Worm (Caenorhabditis elegans) whole organism, late embryonic: ENCODE results near the gene C54F6.5.

ENCODE experiments used
- C38D4.7 ChIP-seq: fragments of 200-800 bp; sonication (Bioruptor generic); optimal IDR thresholded peaks from 2 replicates; lab custom pipeline; 2018; ENCODE audit warnings: mild to moderate bottlenecking, missing genetic modification characterization, moderate library complexity, missing compliant biosample characterization
- K09A11.1 ChIP-seq: sonication (generic microtip); optimal IDR thresholded peaks from 2 replicates; lab custom pipeline; 2017; ENCODE audit warnings: antibody characterized with exemption, mild to moderate bottlenecking, missing genetic modification characterization, missing compliant biosample characterization; ENCODE audit not compliant: insufficient read depth
- ama-1 ChIP-seq: fragments of 150-350 bp; optimal IDR thresholded peaks from 2 replicates; lab custom pipeline; 2014
- ceh-14 ChIP-seq: sonication (generic microtip); optimal IDR thresholded peaks from 2 replicates; lab custom pipeline; 2016; ENCODE audit warnings: missing genotype, missing genetic modification characterization, missing compliant biosample characterization
- ceh-19 ChIP-seq: fragments of 200-800 bp; sonication (Bioruptor generic); optimal IDR thresholded peaks from 2 replicates; lab custom pipeline; 2018; ENCODE audit warnings: mild to moderate bottlenecking, missing genetic modification characterization, missing compliant biosample characterization
- ceh-22 ChIP-seq: sonication (generic microtip); optimal IDR thresholded peaks from 2 replicates; lab custom pipeline; 2017; ENCODE audit warnings: missing biosample characterization, missing genetic modification characterization
- ceh-31 ChIP-seq: sonication (generic microtip); optimal IDR thresholded peaks from 2 replicates; lab custom pipeline; 2016; ENCODE audit warnings: missing genetic modification characterization, missing compliant biosample characterization
- ceh-34 ChIP-seq: sonication (generic microtip); optimal IDR thresholded peaks from 2 replicates; lab custom pipeline; 2016; ENCODE audit warnings: mild to moderate bottlenecking, missing genetic modification characterization, missing compliant biosample characterization
- ceh-45 ChIP-seq: fragments of 200-800 bp; sonication (Bioruptor generic); IDR thresholded peaks from 2 replicates; pipeline ENCODE4 v1.3.6; 2022; ENCODE audit warnings: missing genetic modification reagents, missing genetic modification characterization, missing compliant biosample characterization
- ceh-48 ChIP-seq: sonication (generic microtip); optimal IDR thresholded peaks from 2 replicates; lab custom pipeline; 2016; ENCODE audit warnings: missing genetic modification characterization, inconsistent platforms, missing compliant biosample characterization
- dve-1 ChIP-seq: sonication (generic microtip); optimal IDR thresholded peaks from 2 replicates; lab custom pipeline; 2017; ENCODE audit warnings: antibody characterized with exemption, mild to moderate bottlenecking, missing genetic modification characterization, missing compliant biosample characterization
- elt-2 ChIP-seq: sonication (generic microtip); optimal IDR thresholded peaks from 2 replicates; lab custom pipeline; 2016; ENCODE audit warnings: missing genetic modification reagents, missing genetic modification characterization, missing compliant biosample characterization
- elt-4 ChIP-seq: sonication (generic microtip); optimal IDR thresholded peaks from 2 replicates; lab custom pipeline; 2016; ENCODE audit warnings: missing genetic modification characterization, missing compliant biosample characterization
- ets-4 ChIP-seq: sonication (generic microtip); optimal IDR thresholded peaks from 2 replicates; lab custom pipeline; 2016; ENCODE audit warnings: missing genetic modification characterization, missing compliant biosample characterization
- fkh-10 ChIP-seq: fragments of 150-350 bp; optimal IDR thresholded peaks from 2 replicates; lab custom pipeline; 2014; ENCODE audit warnings: missing biosample characterization, missing genetic modification reagents, missing genetic modification characterization
- fkh-6 ChIP-seq: sonication (generic microtip); optimal IDR thresholded peaks from 2 replicates; lab custom pipeline; 2016; ENCODE audit warnings: missing genetic modification characterization, missing compliant biosample characterization
- gmeb-2 ChIP-seq: sonication (generic microtip); optimal IDR thresholded peaks from 2 replicates; lab custom pipeline; 2016; ENCODE audit warnings: missing genetic modification characterization, inconsistent platforms, missing compliant biosample characterization
- hlh-15 ChIP-seq: sonication (generic microtip); optimal IDR thresholded peaks from 2 replicates; lab custom pipeline; 2016; ENCODE audit warnings: missing genetic modification characterization, missing compliant biosample characterization
- hlh-30 ChIP-seq: sonication (generic microtip); optimal IDR thresholded peaks from 2 replicates; lab custom pipeline; 2017; ENCODE audit warnings: antibody characterized with exemption, missing genetic modification characterization, missing compliant biosample characterization; ENCODE audit not compliant: insufficient read depth
- hlh-6 ChIP-seq: sonication (generic microtip); optimal IDR thresholded peaks from 2 replicates; lab custom pipeline; 2016; ENCODE audit warnings: missing genotype, missing genetic modification characterization, missing compliant biosample characterization
- hlh-8 ChIP-seq: sonication (generic microtip); optimal IDR thresholded peaks from 2 replicates; lab custom pipeline; 2016; ENCODE audit warnings: missing genotype, missing genetic modification characterization, missing compliant biosample characterization
- lin-11 ChIP-seq: fragments of 200-800 bp; sonication (Bioruptor generic); optimal IDR thresholded peaks from 2 replicates; lab custom pipeline; 2018; ENCODE audit warnings: mild to moderate bottlenecking, missing genetic modification characterization, missing compliant biosample characterization
- mec-3 ChIP-seq: sonication (generic microtip); optimal IDR thresholded peaks from 2 replicates; lab custom pipeline; 2016; ENCODE audit warnings: borderline replicate concordance, missing genetic modification characterization, missing compliant biosample characterization
- nfya-1 ChIP-seq: sonication (generic microtip); optimal IDR thresholded peaks from 2 replicates; lab custom pipeline; 2017; ENCODE audit warnings: missing genetic modification characterization, mild to moderate bottlenecking, missing compliant biosample characterization, antibody characterized with exemption, moderate library complexity
- nhr-11 ChIP-seq: fragments of 150-350 bp; optimal IDR thresholded peaks from 2 replicates; lab custom pipeline; 2014; ENCODE audit warnings: missing biosample characterization, missing genetic modification characterization
- nhr-232 ChIP-seq: sonication (generic microtip); optimal IDR thresholded peaks from 2 replicates; lab custom pipeline; 2016; ENCODE audit warnings: missing genetic modification characterization, missing compliant biosample characterization
- npax-4 ChIP-seq: sonication (generic microtip); optimal IDR thresholded peaks from 2 replicates; lab custom pipeline; 2016; ENCODE audit warnings: missing genetic modification characterization, missing compliant biosample characterization
- odd-2 ChIP-seq: sonication (generic microtip); optimal IDR thresholded peaks from 2 replicates; lab custom pipeline; 2017; ENCODE audit warnings: antibody characterized with exemption, mild to moderate bottlenecking, missing genetic modification characterization, missing compliant biosample characterization
- pat-9 ChIP-seq: fragments of 200-800 bp; sonication (Bioruptor generic); optimal IDR thresholded peaks from 2 replicates; lab custom pipeline; 2018; ENCODE audit warnings: mild to moderate bottlenecking, missing genetic modification characterization, moderate library complexity, missing compliant biosample characterization
- pax-1 ChIP-seq: fragments of 150-350 bp; optimal IDR thresholded peaks from 2 replicates; lab custom pipeline; 2014; ENCODE audit warnings: missing biosample characterization, missing genetic modification characterization
- pha-2 ChIP-seq: sonication (generic microtip); optimal IDR thresholded peaks from 2 replicates; lab custom pipeline; 2017; ENCODE audit warnings: mild to moderate bottlenecking, missing genetic modification characterization, missing compliant biosample characterization
- pqm-1 ChIP-seq: sonication (generic microtip); optimal IDR thresholded peaks from 2 replicates; lab custom pipeline; 2016; ENCODE audit warnings: missing genetic modification characterization, missing compliant biosample characterization
- pros-1 ChIP-seq: fragments of 150-350 bp; optimal IDR thresholded peaks from 2 replicates; lab custom pipeline; 2014; ENCODE audit warnings: missing biosample characterization, missing genetic modification reagents, missing genetic modification characterization
- rnt-1 ChIP-seq: sonication (generic microtip); optimal IDR thresholded peaks from 2 replicates; lab custom pipeline; 2016; ENCODE audit warnings: missing genetic modification characterization, missing compliant biosample characterization
- sox-2 ChIP-seq: fragments of 200-800 bp; sonication (Bioruptor generic); IDR thresholded peaks from 2 replicates; pipeline ENCODE4 v1.3.6; 2022; ENCODE audit warnings: missing genetic modification reagents, missing genetic modification characterization, missing compliant biosample characterization
- sox-4 ChIP-seq: sonication (generic microtip); optimal IDR thresholded peaks from 2 replicates; lab custom pipeline; 2017; ENCODE audit warnings: mild to moderate bottlenecking, missing genetic modification characterization, inconsistent platforms, missing compliant biosample characterization
- tbx-7 ChIP-seq: sonication (generic microtip); optimal IDR thresholded peaks from 2 replicates; lab custom pipeline; 2016; ENCODE audit warnings: missing genotype, missing genetic modification characterization, missing compliant biosample characterization
- ttx-3 ChIP-seq: sonication (generic microtip); optimal IDR thresholded peaks from 2 replicates; lab custom pipeline; 2016; ENCODE audit warnings: missing genetic modification reagents, missing genetic modification characterization, missing compliant biosample characterization
- unc-55 ChIP-seq: sonication (generic microtip); optimal IDR thresholded peaks from 2 replicates; lab custom pipeline; 2017; ENCODE audit warnings: missing biosample characterization, missing genetic modification reagents, missing genetic modification characterization
- unc-86 ChIP-seq: sonication (generic microtip); optimal IDR thresholded peaks from 2 replicates; lab custom pipeline; 2016; ENCODE audit warnings: missing genetic modification characterization, missing compliant biosample characterization
- zip-5 ChIP-seq: sonication (generic microtip); optimal IDR thresholded peaks from 2 replicates; lab custom pipeline; 2016; ENCODE audit warnings: missing genetic modification characterization, missing compliant biosample characterization
- ztf-16 ChIP-seq: sonication (generic microtip); optimal IDR thresholded peaks from 2 replicates; lab custom pipeline; 2017; ENCODE audit warnings: missing genetic modification characterization, missing compliant biosample characterization

The C54F6.5 gene

ce11 chrV:7528816-7529215 is at the start of gene C54F6.5:
Gene C54F6.5 (plus strand): TSS chrV:7529116.
- TF ChIP-seq pha-2 (tag; lab: Kevin White, UChicago) (no peak), elt-4 (tag; lab: Kevin White, UChicago) (no peak), dve-1 (no peak)

ce11 chrV:7480949-7481348 is 48.0 kb upstream of the C54F6.5 start, which contains the start of gene C18B10.6:
Gene C18B10.6 (minus strand): TSS chrV:7481049.
- TF ChIP-seq fkh-10 (GFP tag; lab: Kevin White, UChicago): no peak
- TF ChIP-seq ceh-48 (tag; lab: Kevin White, UChicago): no peak
- TF ChIP-seq hlh-8: no peak
- TF ChIP-seq mec-3: no peak
- TF ChIP-seq hlh-15: no peak
- TF ChIP-seq, all 69 proteins: peak for 0

ce11 chrV:7485000-7485399 is 43.9 kb upstream of the C54F6.5 start, which contains the start of gene srbc-8:
Gene srbc-8 (minus strand): TSS chrV:7485100.
- TF ChIP-seq hlh-15: no peak
- TF ChIP-seq pax-1: no peak
- no peak for TF ChIP-seq rnt-1 (tag; lab: Kevin White, UChicago)
- no peak for TF ChIP-seq C38D4.7 (GFP tag; lab: Kevin White, UChicago)
- TF ChIP-seq elt-4 (tag; lab: Kevin White, UChicago): no peak
- TF ChIP-seq ceh-34 (tag; lab: Kevin White, UChicago): no peak
- TF ChIP-seq ets-4 (tag; lab: Kevin White, UChicago): no peak
- no peak for TF ChIP-seq sox-2 (GFP tag; lab: Robert Waterston, UW)
- TF ChIP-seq ceh-48 (tag; lab: Kevin White, UChicago): no peak
- TF ChIP-seq ttx-3 (tag; lab: Kevin White, UChicago): no peak
- no peak for TF ChIP-seq pqm-1 (tag; lab: Kevin White, UChicago)
- no peak for TF ChIP-seq ceh-19 (GFP tag; lab: Kevin White, UChicago)
- no peak for TF ChIP-seq pat-9 (tag; lab: Kevin White, UChicago)
- TF ChIP-seq ceh-31: no peak
- TF ChIP-seq, all 69 proteins: peak for 0

ce11 chrV:7487518-7487917 is 41.4 kb upstream of the C54F6.5 start, which contains the start of gene srbc-7:
Gene srbc-7 (minus strand): TSS chrV:7487618.
- TF ChIP-seq nhr-11 (no peak), ceh-22 (no peak), K09A11.1 (no peak), odd-2 (tag; lab: Kevin White, UChicago) (no peak)

- no peak for TF ChIP-seq fkh-6 (tag; lab: Kevin White, UChicago)
- no peak for TF ChIP-seq nfya-1 (tag; lab: Kevin White, UChicago)
- no peak for TF ChIP-seq ceh-14 (tag; lab: Kevin White, UChicago)
- no peak for TF ChIP-seq hlh-15
- no peak for TF ChIP-seq sox-4
- no peak for TF ChIP-seq ama-1 (lab: Kevin White, UChicago)
- TF ChIP-seq dve-1: no peak
Measured at ce11 chrV:7490340-7490739, 38.6 kb upstream of the C54F6.5 start, which contains the start of gene srbc-9. Gene srbc-9 (minus strand): TSS chrV:7490440.

- no peak for TF ChIP-seq mec-3
- no peak for TF ChIP-seq zip-5 (tag; lab: Kevin White, UChicago)
- no peak for TF ChIP-seq unc-86
- TF ChIP-seq ama-1 (lab: Kevin White, UChicago): no peak
Measured at ce11 chrV:7492924-7493323, 36.0 kb upstream of the C54F6.5 start, which contains the start of gene srbc-10. Gene srbc-10 (minus strand): TSS chrV:7493024.

ce11 chrV:7495189-7495588 is 33.7 kb upstream of the C54F6.5 start, which contains the start of gene srbc-11:
Gene srbc-11 (minus strand): TSS chrV:7495289.
- TF ChIP-seq lin-11 (no peak), elt-2 (no peak), hlh-15 (no peak), gmeb-2 (tag; lab: Kevin White, UChicago) (no peak), tbx-7 (tag; lab: Kevin White, UChicago) (no peak), hlh-6 (tag; lab: Kevin White, UChicago) (no peak), odd-2 (tag; lab: Kevin White, UChicago) (no peak), npax-4 (tag; lab: Kevin White, UChicago) (no peak), elt-4 (tag; lab: Kevin White, UChicago) (no peak), unc-55 (GFP tag; lab: Kevin White, UChicago) (no peak), nhr-232 (tag; lab: Kevin White, UChicago) (no peak), pros-1 (tag; lab: Kevin White, UChicago) (no peak), hlh-30 (tag; lab: Kevin White, UChicago) (no peak), ceh-48 (tag; lab: Kevin White, UChicago) (no peak), nfya-1 (tag; lab: Kevin White, UChicago) (no peak), ztf-16 (tag; lab: Kevin White, UChicago) (no peak), ceh-45 (GFP tag; lab: Robert Waterston, UW) (no peak), C38D4.7 (GFP tag; lab: Kevin White, UChicago) (no peak)
